Fruit fly (Drosophila melanogaster): ENCODE results near the gene CG31495.
A peak's percentile ranks its signal among the peaks of the same experiment; 100 is the strongest.

DNA sequence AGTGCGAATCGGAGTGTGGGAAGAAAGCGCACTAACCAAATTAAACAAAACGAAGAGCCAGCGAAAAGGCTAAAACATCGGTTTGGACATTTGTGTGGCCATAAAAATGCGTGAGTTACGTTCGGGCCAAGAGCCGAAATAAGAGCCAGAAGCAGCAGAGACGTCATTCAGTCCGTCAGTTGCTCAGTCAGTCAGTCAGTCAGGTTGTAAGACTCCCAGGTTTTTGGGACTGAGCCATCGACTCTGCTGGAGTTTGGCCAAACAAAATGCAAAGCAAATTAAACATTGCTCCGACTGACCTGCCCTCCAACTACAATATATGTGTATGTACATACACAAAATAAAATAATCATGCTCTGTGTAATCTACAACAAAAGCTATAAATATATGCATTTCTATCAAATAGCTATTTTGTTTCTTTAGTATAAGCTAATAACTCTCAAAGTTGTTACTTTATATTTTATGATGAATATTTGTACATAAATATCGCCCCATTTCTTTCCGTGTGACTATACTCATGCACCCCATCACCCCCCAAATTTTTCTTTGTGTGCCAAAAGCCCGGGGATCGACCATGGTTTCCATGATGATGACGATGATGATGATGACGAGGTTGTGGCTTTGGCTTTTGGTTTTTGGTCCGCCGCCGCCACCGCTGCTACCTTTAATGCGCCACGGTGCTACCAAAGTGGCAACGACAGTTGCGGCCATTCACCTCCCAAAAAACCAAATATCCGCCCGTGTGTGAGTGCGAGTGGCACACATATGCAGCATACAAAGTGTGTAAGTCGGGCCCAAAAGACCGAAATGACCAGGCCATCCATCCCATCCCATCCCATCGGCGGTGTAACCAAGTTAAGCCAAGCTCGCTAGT, 46.4 kb downstream of the CG31495 start:
- no peak for TF ChIP-seq Abd-B (GFP tag; optimal IDR thresholded peaks at IDR 0.05)
- no peak for TF ChIP-seq brk (GFP tag; optimal IDR thresholded peaks at IDR 0.05)
- no peak for TF ChIP-seq sv (GFP tag; optimal IDR thresholded peaks at IDR 0.05)
- TF ChIP-seq pan (optimal IDR thresholded peaks at IDR 0.05) = no peak
- TF ChIP-seq h (GFP tag; optimal IDR thresholded peaks at IDR 0.05) = peak; percentile 70

Measured in whole organism, wandering third instar larva.